Worm (Caenorhabditis elegans): ENCODE results near the gene C50E3.6.
A peak's percentile ranks its signal among the peaks of the same experiment; 100 is the strongest.

C50E3.6 gene

DNA sequence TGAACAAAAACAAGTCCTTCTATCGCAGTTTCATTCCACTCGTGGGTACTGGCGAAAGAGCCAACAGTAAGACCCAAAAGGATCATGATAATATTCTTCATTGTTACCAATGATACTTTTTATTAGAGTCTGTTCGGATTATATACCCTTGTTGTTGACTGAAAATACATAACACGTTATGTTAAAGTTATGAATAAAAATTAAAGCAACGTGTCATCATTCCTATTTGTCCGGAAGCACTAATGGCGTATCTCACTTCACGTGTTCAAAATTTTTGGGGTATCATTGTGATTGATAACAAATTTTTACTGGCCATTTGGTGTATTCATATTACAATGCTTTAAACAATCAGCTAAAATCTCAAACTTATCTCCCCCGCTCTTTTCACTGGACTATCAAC, 11.1 kb upstream of the C50E3.6 start, which contains the start of gene scl-26:
scl-26 (minus strand) TSS at position 101 of the 400 bp plus-strand sequence.
- no peak for TF ChIP-seq ztf-26 (tag; optimal IDR thresholded peaks at IDR 0.05)
- TF ChIP-seq Y95B8A.8 (GFP tag; IDR thresholded peaks at IDR 0.05): no peak
- no peak for TF ChIP-seq attf-5 (GFP tag; optimal IDR thresholded peaks at IDR 0.05)
- no peak for TF ChIP-seq athp-1 (tag; optimal IDR thresholded peaks at IDR 0.05)
- TF ChIP-seq C06A6.2 (GFP tag; conservative IDR thresholded peaks at IDR 0.05): no peak
- TF ChIP-seq nfyb-1 (GFP tag; IDR thresholded peaks at IDR 0.05): no peak
- no peak for TF ChIP-seq nhr-27 (tag; optimal IDR thresholded peaks at IDR 0.05)

DNA sequence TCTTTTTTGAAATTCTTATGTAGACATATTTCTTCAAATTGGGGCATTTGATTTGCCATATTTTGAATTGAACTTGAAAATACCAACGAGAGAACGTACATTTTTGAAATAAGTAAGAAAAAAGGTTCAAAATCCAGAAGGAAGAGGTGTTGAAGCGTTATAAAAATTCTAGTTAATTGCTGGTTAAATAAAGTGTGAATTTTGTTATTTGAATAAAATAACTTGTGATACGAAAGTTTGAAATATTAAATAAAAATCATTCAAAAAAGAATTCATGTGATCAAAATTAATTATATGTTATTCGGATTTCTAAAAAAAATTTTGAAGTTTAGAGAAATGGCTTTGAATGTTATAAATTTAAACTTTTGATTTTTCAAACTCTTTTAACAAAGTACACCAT, 9.8 kb upstream of the C50E3.6 start, which contains the start of gene C50E3.9:
C50E3.9 (minus strand) TSS at position 101 of the 400 bp plus-strand sequence.
- TF ChIP-seq sdz-38 (tag; optimal IDR thresholded peaks at IDR 0.05) (no peak), B0035.1 (tag; optimal IDR thresholded peaks at IDR 0.05) (no peak), atf-7 (tag; optimal IDR thresholded peaks at IDR 0.05) (no peak), rec-8 (tag; optimal IDR thresholded peaks at IDR 0.05) (no peak), hlh-12 (tag; optimal IDR thresholded peaks at IDR 0.05) (no peak), Y56A3A.18 (GFP tag; IDR thresholded peaks at IDR 0.05) (no peak), dox-1 (GFP tag; IDR thresholded peaks at IDR 0.05) (no peak), lin-54 (GFP tag; optimal IDR thresholded peaks at IDR 0.05) (no peak), chd-7 (tag; optimal IDR thresholded peaks at IDR 0.05) (no peak), fkh-3 (tag; optimal IDR thresholded peaks at IDR 0.05) (no peak), ets-4 (GFP tag; optimal IDR thresholded peaks at IDR 0.05) (no peak), K12H6.12 (tag; optimal IDR thresholded peaks at IDR 0.05) (no peak), madf-8 (GFP tag; conservative IDR thresholded peaks at IDR 0.05) (no peak), ztf-22 (GFP tag; optimal IDR thresholded peaks at IDR 0.05) (no peak), nfyb-1 (GFP tag; IDR thresholded peaks at IDR 0.05) (no peak), dpff-1 (tag; optimal IDR thresholded peaks at IDR 0.05) (no peak), unc-62 (GFP tag; optimal IDR thresholded peaks at IDR 0.05) (no peak), aptf-3 (GFP tag; IDR thresholded peaks at IDR 0.05) (no peak)

DNA sequence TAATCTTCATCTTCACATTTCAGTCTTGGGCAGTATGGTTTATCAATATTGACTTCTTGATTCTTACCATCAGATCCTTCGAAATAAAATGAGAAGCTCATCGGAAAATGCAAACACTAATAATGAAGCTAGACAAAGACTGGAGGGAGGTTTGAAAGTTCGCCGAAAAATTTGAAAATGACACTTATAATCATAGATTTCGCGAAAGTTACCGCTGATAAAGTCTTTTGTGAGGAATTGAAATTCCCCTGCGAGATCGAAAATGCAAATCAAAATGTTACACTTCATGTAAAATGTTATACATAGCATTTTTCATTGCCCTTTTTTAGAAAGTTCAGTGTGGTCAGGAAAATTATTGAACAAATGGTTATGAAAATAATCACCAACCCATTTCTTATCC, 7.9 kb upstream of the C50E3.6 start, which contains the start of gene C50E3.7:
C50E3.7 (minus strand) TSS at position 101 of the 400 bp plus-strand sequence.
- TF ChIP-seq ztf-22 (GFP tag; optimal IDR thresholded peaks at IDR 0.05) (no peak), nhr-27 (tag; optimal IDR thresholded peaks at IDR 0.05) (no peak), attf-6 (GFP tag; IDR thresholded peaks at IDR 0.05) (no peak), bed-2 (GFP tag; IDR thresholded peaks at IDR 0.05) (no peak), Y95B8A.8 (GFP tag; IDR thresholded peaks at IDR 0.05) (no peak), ekl-4 (GFP tag; IDR thresholded peaks at IDR 0.05) (no peak), F57A8.1 (GFP tag; optimal IDR thresholded peaks at IDR 0.05) (no peak)

DNA sequence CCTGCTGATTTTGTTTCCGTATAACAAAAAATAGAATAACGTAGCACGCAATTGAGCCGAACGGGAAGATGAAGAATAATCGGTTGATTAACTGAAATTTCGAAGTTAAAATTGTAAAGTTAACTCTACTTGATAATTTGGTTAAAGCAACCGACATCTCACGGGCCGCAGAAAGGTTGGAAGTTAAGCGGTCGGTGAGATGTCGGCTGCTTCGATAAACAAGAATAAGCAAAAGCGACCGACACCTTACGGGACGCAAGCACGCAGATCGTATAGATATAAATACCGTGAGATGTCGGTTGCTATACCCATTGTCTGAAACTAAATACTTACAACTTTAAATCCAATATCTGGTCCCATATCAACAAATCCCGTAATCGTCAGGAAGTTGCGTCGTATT, 4.8 kb upstream of the C50E3.6 start:
- TF ChIP-seq F52B5.7 (tag; optimal IDR thresholded peaks at IDR 0.05) (no peak), snpc-1.1 (tag; optimal IDR thresholded peaks at IDR 0.05; ENCODE audit: insufficient read depth) (peak; percentile 59), snpc-4 (GFP tag; optimal IDR thresholded peaks at IDR 0.05) (no peak), snpc-4 (tag; optimal IDR thresholded peaks at IDR 0.05) (peak in 2 of 4 experiments; percentile 72 to 81)

DNA sequence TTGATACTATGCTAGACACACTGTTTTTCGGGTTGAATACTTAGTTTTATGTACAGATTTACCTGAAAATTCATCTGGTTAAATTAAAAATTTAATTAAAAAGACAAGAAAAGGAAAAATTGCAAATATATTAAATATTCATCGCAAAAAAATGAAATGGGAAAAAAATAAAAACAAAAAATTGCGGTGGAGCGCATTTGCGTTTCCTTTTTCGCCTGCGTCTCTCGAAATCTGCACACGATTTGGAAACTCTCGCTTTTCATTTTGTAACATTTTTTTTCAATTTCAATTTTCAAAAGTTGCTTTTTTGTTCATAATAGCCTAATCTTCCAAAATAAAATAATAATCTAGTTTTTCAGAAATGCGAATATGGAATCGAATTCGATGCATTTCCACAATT, 2.7 kb downstream of the C50E3.6 start, which contains the start of the genes F19F10.11 and C50E3.5:
F19F10.11 (minus strand) TSS at position 68 of the 400 bp plus-strand sequence.
C50E3.5 (plus strand) TSS at position 360 of the 400 bp plus-strand sequence.
- TF ChIP-seq F10E7.11 (tag; optimal IDR thresholded peaks at IDR 0.05) (no peak), dox-1 (GFP tag; IDR thresholded peaks at IDR 0.05) (0 out of 2 replicates have a peak, but pooled peaks have one; percentile 27), madf-3 (GFP tag; IDR thresholded peaks at IDR 0.05) (no peak), unc-130 (GFP tag; optimal IDR thresholded peaks at IDR 0.05) (no peak), madf-8 (GFP tag; conservative IDR thresholded peaks at IDR 0.05) (no peak), gei-17 (GFP tag; optimal IDR thresholded peaks at IDR 0.05) (no peak), snpc-3.4 (tag; optimal IDR thresholded peaks at IDR 0.05) (peak; percentile 35), F55B11.4 (tag; optimal IDR thresholded peaks at IDR 0.05; ENCODE audit: borderline replicate concordance, insufficient read depth) (no peak), ztf-18 (tag; optimal IDR thresholded peaks at IDR 0.05) (peak; percentile 29), lin-54 (GFP tag; optimal IDR thresholded peaks at IDR 0.05) (peak; percentile 30), B0035.1 (tag; optimal IDR thresholded peaks at IDR 0.05) (no peak), ceh-100 (GFP tag; IDR thresholded peaks at IDR 0.05) (no peak), athp-1 (tag; optimal IDR thresholded peaks at IDR 0.05) (no peak), unc-62 (GFP tag; optimal IDR thresholded peaks at IDR 0.05) (no peak), ZK185.1 (tag; optimal IDR thresholded peaks at IDR 0.05; ENCODE audit: poor library complexity, severe bottlenecking) (no peak), hmg-1.2 (GFP tag; IDR thresholded peaks at IDR 0.05) (peak; percentile 98)

All from whole organism, young adult.